Fruit fly (Drosophila melanogaster): ENCODE data around the gene CG7024.

Gene CG7024

DNA sequence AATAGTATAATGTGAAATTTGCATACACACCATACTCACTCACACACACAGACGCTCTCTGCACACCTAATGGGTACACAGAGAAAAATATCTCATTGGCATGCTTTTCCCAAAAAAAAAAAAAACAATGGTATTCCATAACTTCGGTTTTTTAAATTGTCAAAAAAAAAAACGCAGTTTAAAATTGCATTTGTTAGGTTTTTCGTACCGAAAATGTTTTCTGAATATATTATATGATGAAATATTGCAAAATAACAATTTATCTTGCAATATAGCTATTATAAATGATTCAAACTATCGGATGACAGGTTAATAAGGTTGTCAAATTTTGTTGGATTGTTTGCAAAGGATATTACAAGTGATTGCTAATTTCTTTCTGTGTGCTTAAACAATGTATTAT is 5.3 kb upstream of the CG7024 start (continued):
- TF ChIP-seq Dbx (GFP tag; IDR thresholded peaks at IDR 0.05) = 0 out of 3 replicates have a peak, but pooled peaks have one; percentile 17
- TF ChIP-seq NfI (GFP tag; optimal IDR thresholded peaks at IDR 0.05) = no peak
- peak; percentile 8 for TF ChIP-seq Hmr (GFP tag; optimal IDR thresholded peaks at IDR 0.05)
- TF ChIP-seq CG31224 (GFP tag; IDR thresholded peaks at IDR 0.05) = no peak
- no peak for TF ChIP-seq Aef1 (GFP tag; IDR thresholded peaks at IDR 0.05)
- TF ChIP-seq Ssrp (tag; optimal IDR thresholded peaks at IDR 0.05) = peak; percentile 10
- no peak for TF ChIP-seq unpg (GFP tag; optimal IDR thresholded peaks at IDR 0.05)
- no peak for TF ChIP-seq CG4282 (GFP tag; optimal IDR thresholded peaks at IDR 0.05)
- peak; percentile 20 for TF ChIP-seq Sox102F (GFP tag; optimal IDR thresholded peaks at IDR 0.05)
- no peak for TF ChIP-seq crol (GFP tag; IDR thresholded peaks at IDR 0.05)
- TF ChIP-seq fd64A (GFP tag; optimal IDR thresholded peaks at IDR 0.05) = no peak
- TF ChIP-seq CG31441 (GFP tag; IDR thresholded peaks at IDR 0.05) = peak; percentile 30; the same call in 1 of the 2 replicates
- TF ChIP-seq CG7271 (tag; optimal IDR thresholded peaks at IDR 0.05) = no peak
- peak; percentile 25 for TF ChIP-seq bcd (GFP tag; optimal IDR thresholded peaks at IDR 0.05)
- no peak for TF ChIP-seq ham (GFP tag; IDR thresholded peaks at IDR 0.05)
- no peak for TF ChIP-seq al (GFP tag; IDR thresholded peaks at IDR 0.05)
- TF ChIP-seq Chrac-16 (GFP tag; optimal IDR thresholded peaks at IDR 0.05) = no peak
- no peak for TF ChIP-seq Dad (GFP tag; optimal IDR thresholded peaks at IDR 0.05)
- TF ChIP-seq CG10431 (GFP tag; optimal IDR thresholded peaks at IDR 0.05) = no peak
- TF ChIP-seq Kr (GFP tag; optimal IDR thresholded peaks at IDR 0.05) = no peak
- TF ChIP-seq seq (GFP tag; IDR thresholded peaks at IDR 0.05) = 0 out of 2 replicates have a peak, but pooled peaks have one; percentile 31
- TF ChIP-seq CG6654 (GFP tag; optimal IDR thresholded peaks at IDR 0.05) = no peak
- TF ChIP-seq schlank (tag; optimal IDR thresholded peaks at IDR 0.05) = no peak
- TF ChIP-seq tap (tag; optimal IDR thresholded peaks at IDR 0.05) = no peak

DNA sequence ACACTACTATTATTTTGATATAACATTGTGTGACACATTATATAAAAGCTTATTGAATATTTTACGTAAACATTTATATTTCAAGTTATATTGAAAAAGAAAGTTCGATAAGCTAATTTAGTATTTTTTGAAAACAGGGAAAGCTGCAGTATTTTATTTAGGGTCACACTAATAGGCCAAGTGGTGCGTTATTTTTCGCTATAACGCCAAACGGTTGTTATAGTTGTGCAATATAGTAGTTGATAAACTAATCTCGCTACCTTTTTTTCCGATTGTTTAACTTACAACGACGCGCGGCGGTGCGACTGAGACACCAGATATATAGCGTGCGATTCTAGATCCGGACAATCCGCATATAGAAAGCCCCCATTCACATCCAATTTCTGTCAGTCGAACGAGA is 3.0 kb upstream of the CG7024 start, which contains the start of gene Pdha:
Pdha (plus strand) TSS at position 167 of the 400 bp plus-strand sequence.
- TF ChIP-seq dati (GFP tag; IDR thresholded peaks at IDR 0.05) (no peak), CG32532 (GFP tag; IDR thresholded peaks at IDR 0.05) (no peak), ranshi (GFP tag; IDR thresholded peaks at IDR 0.05) (no peak), Asciz (GFP tag; optimal IDR thresholded peaks at IDR 0.05) (no peak), Dip3 (GFP tag; optimal IDR thresholded peaks at IDR 0.05) (no peak), h (optimal IDR thresholded peaks at IDR 0.05) (no peak), tna (GFP tag; IDR thresholded peaks at IDR 0.05; ENCODE audit: partially characterized antibody) (no peak), ssp (GFP tag; IDR thresholded peaks at IDR 0.05) (no peak), Sry-δ (GFP tag; optimal IDR thresholded peaks at IDR 0.05) (no peak), BEAF-32 (GFP tag; optimal IDR thresholded peaks at IDR 0.05) (peak; percentile 22), Dfd (GFP tag; optimal IDR thresholded peaks at IDR 0.05) (no peak), lbe (GFP tag; optimal IDR thresholded peaks at IDR 0.05) (no peak), CG31441 (GFP tag; IDR thresholded peaks at IDR 0.05) (no peak), stwl (tag; optimal IDR thresholded peaks at IDR 0.05) (peak; percentile 46), nom (GFP tag; optimal IDR thresholded peaks at IDR 0.05) (no peak), sug (tag; optimal IDR thresholded peaks at IDR 0.05) (peak; percentile 1), phol (tag; optimal IDR thresholded peaks at IDR 0.05) (no peak), salm (tag; optimal IDR thresholded peaks at IDR 0.05) (no peak), Ptx1 (GFP tag; IDR thresholded peaks at IDR 0.05) (no peak), CG2678 (tag; optimal IDR thresholded peaks at IDR 0.05) (no peak), Dek (tag; optimal IDR thresholded peaks at IDR 0.05) (no peak), otp (GFP tag; IDR thresholded peaks at IDR 0.05) (no peak), aop (GFP tag; IDR thresholded peaks at IDR 0.05) (no peak), pnt (GFP tag; optimal IDR thresholded peaks at IDR 0.05) (no peak), mam (GFP tag; optimal IDR thresholded peaks at IDR 0.05) (no peak), ci (GFP tag; IDR thresholded peaks at IDR 0.05) (no peak), slou (GFP tag; optimal IDR thresholded peaks at IDR 0.05) (no peak), CG43689 (GFP tag; IDR thresholded peaks at IDR 0.05) (no peak), grn (GFP tag; optimal IDR thresholded peaks at IDR 0.05) (no peak), Dp (GFP tag; optimal IDR thresholded peaks at IDR 0.05) (peak; percentile 3)

Measured in whole organism, embryonic.